Worm (Caenorhabditis elegans): ENCODE results near the gene Y48A6B.8.

Y48A6B.8 gene

ce11 chrIII:11054032-11054431 is 24.8 kb upstream of the Y48A6B.8 start:
- no peak for TF ChIP-seq ama-1 (optimal IDR thresholded peaks at IDR 0.05)
- no peak for TF ChIP-seq mdl-1 (tag; optimal IDR thresholded peaks at IDR 0.05)
- TF ChIP-seq Y55F3AM.14 (GFP tag; optimal IDR thresholded peaks at IDR 0.05) = no peak
- no peak for TF ChIP-seq skn-1 (tag; optimal IDR thresholded peaks at IDR 0.05)
- no peak for TF ChIP-seq sma-9 (GFP tag; optimal IDR thresholded peaks at IDR 0.05)
- TF ChIP-seq sma-9 (tag; optimal IDR thresholded peaks at IDR 0.05) = no peak
- TF ChIP-seq ztf-4 (tag; optimal IDR thresholded peaks at IDR 0.05) = no peak
- TF ChIP-seq aly-2 (tag; optimal IDR thresholded peaks at IDR 0.05) = no peak

- no peak for TF ChIP-seq F13H6.1 (tag; optimal IDR thresholded peaks at IDR 0.05)
- no peak for TF ChIP-seq ama-1 (optimal IDR thresholded peaks at IDR 0.05)
- TF ChIP-seq elt-1 (tag; optimal IDR thresholded peaks at IDR 0.05) = no peak
- no peak for TF ChIP-seq nhr-10 (tag; optimal IDR thresholded peaks at IDR 0.05)
- TF ChIP-seq aly-2 (tag; optimal IDR thresholded peaks at IDR 0.05) = no peak
- TF ChIP-seq peb-1 (tag; optimal IDR thresholded peaks at IDR 0.05) = no peak
These were observed 24.4 kb upstream of the Y48A6B.8 start for ce11 chrIII:11053603-11054002.

ce11 chrIII:11050658-11051118 is 21.5 kb upstream of the Y48A6B.8 start:
- TF ChIP-seq nhr-129 (tag; optimal IDR thresholded peaks at IDR 0.05) = peak; percentile 20
- TF ChIP-seq ztf-11 (tag; optimal IDR thresholded peaks at IDR 0.05) = no peak
- no peak for TF ChIP-seq nhr-237 (tag; optimal IDR thresholded peaks at IDR 0.05)
- TF ChIP-seq elt-1 (tag; optimal IDR thresholded peaks at IDR 0.05) = no peak
- TF ChIP-seq blmp-1 (tag; optimal IDR thresholded peaks at IDR 0.05; ENCODE audit: insufficient read depth) = no peak
- TF ChIP-seq nhr-23 (tag; optimal IDR thresholded peaks at IDR 0.05) = no peak
- TF ChIP-seq alr-1 (tag; optimal IDR thresholded peaks at IDR 0.05) = no peak
- no peak for TF ChIP-seq nhr-10 (tag; optimal IDR thresholded peaks at IDR 0.05)
- no peak for TF ChIP-seq unc-62 (GFP tag; optimal IDR thresholded peaks at IDR 0.05)
- TF ChIP-seq mab-5 (tag; optimal IDR thresholded peaks at IDR 0.05) = no peak
- no peak for TF ChIP-seq nhr-12 (tag; optimal IDR thresholded peaks at IDR 0.05)
- TF ChIP-seq sem-4 (tag; optimal IDR thresholded peaks at IDR 0.05) = no peak
- no peak for TF ChIP-seq ama-1 (optimal IDR thresholded peaks at IDR 0.05)
- TF ChIP-seq mdl-1 (tag; optimal IDR thresholded peaks at IDR 0.05) = no peak
- no peak for TF ChIP-seq lin-13 (GFP tag; optimal IDR thresholded peaks at IDR 0.05)
- no peak for TF ChIP-seq ztf-4 (tag; optimal IDR thresholded peaks at IDR 0.05)
- no peak for TF ChIP-seq C34F6.9 (tag; optimal IDR thresholded peaks at IDR 0.05)
- TF ChIP-seq crh-2 (tag; optimal IDR thresholded peaks at IDR 0.05) = peak; percentile 7
- TF ChIP-seq unc-55 (GFP tag; optimal IDR thresholded peaks at IDR 0.05) = peak; percentile 4
- peak; percentile 58 for TF ChIP-seq sma-3 (GFP tag; optimal IDR thresholded peaks at IDR 0.05)
- peak; percentile 21 for TF ChIP-seq F13H6.1 (tag; optimal IDR thresholded peaks at IDR 0.05)
- peak; percentile 93 for TF ChIP-seq fos-1 (tag; optimal IDR thresholded peaks at IDR 0.05)
- no peak for TF ChIP-seq lin-11 (tag; optimal IDR thresholded peaks at IDR 0.05)

ce11 chrIII:11046549-11046948 is 17.3 kb upstream of the Y48A6B.8 start:
- TF ChIP-seq F13H6.1 (tag; optimal IDR thresholded peaks at IDR 0.05) (no peak), elt-1 (tag; optimal IDR thresholded peaks at IDR 0.05) (no peak), nhr-11 (tag; optimal IDR thresholded peaks at IDR 0.05) (no peak), gmeb-1 (tag; optimal IDR thresholded peaks at IDR 0.05) (no peak), nhr-10 (tag; optimal IDR thresholded peaks at IDR 0.05) (no peak), mab-5 (tag; optimal IDR thresholded peaks at IDR 0.05) (no peak), mdl-1 (tag; optimal IDR thresholded peaks at IDR 0.05) (no peak), ztf-11 (tag; optimal IDR thresholded peaks at IDR 0.05) (no peak), fos-1 (tag; optimal IDR thresholded peaks at IDR 0.05) (peak; percentile 84), blmp-1 (tag; optimal IDR thresholded peaks at IDR 0.05; ENCODE audit: insufficient read depth) (peak; percentile 20), ceh-16 (tag; optimal IDR thresholded peaks at IDR 0.05) (no peak), nhr-25 (tag; optimal IDR thresholded peaks at IDR 0.05) (no peak), sma-9 (GFP tag; optimal IDR thresholded peaks at IDR 0.05) (no peak), sma-9 (tag; optimal IDR thresholded peaks at IDR 0.05) (no peak), dmd-4 (tag; optimal IDR thresholded peaks at IDR 0.05) (no peak), snpc-4 (tag; optimal IDR thresholded peaks at IDR 0.05) (no peak), crh-2 (tag; optimal IDR thresholded peaks at IDR 0.05) (peak; percentile 37), ama-1 (optimal IDR thresholded peaks at IDR 0.05) (no peak), nhr-12 (tag; optimal IDR thresholded peaks at IDR 0.05) (no peak), ceh-82 (tag; optimal IDR thresholded peaks at IDR 0.05) (no peak), nhr-21 (tag; optimal IDR thresholded peaks at IDR 0.05) (no peak), lin-39 (tag; optimal IDR thresholded peaks at IDR 0.05) (no peak)

Data from whole organism, L2 larva.